Worm (Caenorhabditis elegans): ENCODE data around the gene F45E12.6.

F45E12.6 gene

DNA sequence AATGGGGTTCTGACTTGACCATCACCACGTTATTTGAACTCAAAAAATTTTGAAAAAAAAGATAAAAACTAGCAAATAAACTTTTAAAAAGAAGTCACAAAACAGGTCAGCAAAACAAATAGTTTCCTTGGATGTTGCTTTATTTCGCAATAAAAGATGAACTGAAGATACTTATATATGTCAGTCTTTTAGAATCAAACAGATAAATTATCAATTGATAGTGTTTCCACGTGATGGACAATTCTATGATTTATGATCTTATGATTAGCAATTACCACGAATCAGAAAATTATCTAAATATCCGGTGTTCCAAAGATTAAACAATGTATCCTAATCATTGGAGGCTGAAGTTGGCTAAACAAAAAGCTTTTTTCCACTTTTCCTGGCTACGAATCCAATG, 26.3 kb downstream of the F45E12.6 start (continued):
- TF ChIP-seq lin-11 (tag; optimal IDR thresholded peaks at IDR 0.05), result no peak
- TF ChIP-seq ztf-11 (tag; optimal IDR thresholded peaks at IDR 0.05), result no peak
- TF ChIP-seq nhr-129 (tag; optimal IDR thresholded peaks at IDR 0.05), result peak; percentile 3
- TF ChIP-seq skn-1 (tag; optimal IDR thresholded peaks at IDR 0.05), result no peak
- TF ChIP-seq snpc-4 (tag; optimal IDR thresholded peaks at IDR 0.05), result no peak
- TF ChIP-seq unc-62 (GFP tag; optimal IDR thresholded peaks at IDR 0.05), result peak; percentile 41
- no peak for TF ChIP-seq nhr-11 (tag; optimal IDR thresholded peaks at IDR 0.05)
- TF ChIP-seq ama-1 (optimal IDR thresholded peaks at IDR 0.05), result no peak
- no peak for TF ChIP-seq nhr-77 (tag; optimal IDR thresholded peaks at IDR 0.05)
- TF ChIP-seq sma-9 (GFP tag; optimal IDR thresholded peaks at IDR 0.05), result peak; percentile 29
- no peak for TF ChIP-seq sma-9 (tag; optimal IDR thresholded peaks at IDR 0.05)
- TF ChIP-seq blmp-1 (tag; optimal IDR thresholded peaks at IDR 0.05; ENCODE audit: insufficient read depth), result peak; percentile 69

DNA sequence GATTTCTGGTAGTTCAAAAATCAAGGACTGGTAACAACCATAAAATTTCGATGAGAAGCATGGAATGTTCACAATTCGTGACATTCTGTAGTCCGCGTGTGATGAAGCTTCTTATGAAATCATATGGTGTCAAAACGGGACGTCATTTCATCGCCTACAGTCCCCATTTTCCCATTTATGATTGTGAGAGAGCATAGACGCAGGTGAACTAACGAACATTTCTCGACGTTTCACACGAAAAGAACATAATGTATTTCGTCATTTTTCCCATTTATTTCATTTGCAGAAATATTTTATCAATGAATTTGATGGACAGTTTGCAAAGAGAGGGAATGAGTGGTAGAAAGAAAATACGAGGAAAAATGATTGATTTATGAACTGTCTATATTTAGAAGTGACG, 26.8 kb downstream of the F45E12.6 start:
- TF ChIP-seq fos-1 (tag; optimal IDR thresholded peaks at IDR 0.05), result peak; percentile 61
- TF ChIP-seq Y55F3AM.14 (GFP tag; optimal IDR thresholded peaks at IDR 0.05), result no peak
- peak; percentile 3 for TF ChIP-seq sma-9 (GFP tag; optimal IDR thresholded peaks at IDR 0.05)
- no peak for TF ChIP-seq sma-9 (tag; optimal IDR thresholded peaks at IDR 0.05)
- peak; percentile 14 for TF ChIP-seq crh-2 (tag; optimal IDR thresholded peaks at IDR 0.05)

DNA sequence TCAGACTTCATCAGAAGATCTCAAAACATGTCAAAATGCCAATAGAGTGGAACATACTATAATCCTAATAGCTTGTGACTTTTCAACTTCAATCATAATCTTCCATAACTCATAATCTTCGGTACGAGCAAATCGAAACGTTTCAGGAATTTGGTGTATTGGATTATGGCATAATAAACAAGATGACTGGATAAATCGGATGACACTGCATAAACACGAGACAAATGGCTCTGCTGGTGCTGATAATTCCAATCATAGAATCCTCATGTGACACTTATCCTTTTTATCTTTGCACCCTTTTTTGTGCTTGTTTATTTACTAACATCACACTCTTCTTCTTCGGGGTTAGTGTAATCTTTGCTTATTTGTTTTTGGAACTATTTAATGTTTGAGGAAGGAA, 30.9 kb downstream of the F45E12.6 start:
- TF ChIP-seq ztf-4 (tag; optimal IDR thresholded peaks at IDR 0.05) (no peak), sma-9 (GFP tag; optimal IDR thresholded peaks at IDR 0.05) (peak; percentile 4), sma-9 (tag; optimal IDR thresholded peaks at IDR 0.05) (no peak)

DNA sequence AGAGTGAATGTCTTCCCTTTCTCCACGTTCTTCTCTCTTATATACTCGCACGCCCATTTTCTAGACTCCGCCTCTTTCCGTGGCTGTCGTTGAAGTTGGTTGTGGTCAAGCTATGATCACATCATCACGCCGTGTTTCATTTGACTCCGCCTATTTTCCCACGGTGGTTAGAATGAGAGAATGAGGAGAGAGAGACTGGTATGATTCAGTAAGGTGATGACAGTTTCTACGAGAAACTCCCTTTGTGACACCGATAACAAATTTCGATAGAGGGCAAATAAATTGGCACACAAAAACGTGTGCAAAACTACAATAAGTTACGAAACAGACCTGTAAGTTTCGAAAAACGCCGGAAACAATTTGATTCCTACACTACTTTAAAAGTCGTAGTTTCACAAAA, 33.4 kb downstream of the F45E12.6 start:
- TF ChIP-seq nhr-129 (tag; optimal IDR thresholded peaks at IDR 0.05) (peak; percentile 15), blmp-1 (tag; optimal IDR thresholded peaks at IDR 0.05; ENCODE audit: insufficient read depth) (peak; percentile 18), alr-1 (tag; optimal IDR thresholded peaks at IDR 0.05) (no peak), mdl-1 (tag; optimal IDR thresholded peaks at IDR 0.05) (peak in 1 of 2 experiments; percentile 7), aly-2 (tag; optimal IDR thresholded peaks at IDR 0.05) (no peak), sma-9 (GFP tag; optimal IDR thresholded peaks at IDR 0.05) (peak; percentile 23), sma-9 (tag; optimal IDR thresholded peaks at IDR 0.05) (no peak), fos-1 (tag; optimal IDR thresholded peaks at IDR 0.05) (peak; percentile 86)

DNA sequence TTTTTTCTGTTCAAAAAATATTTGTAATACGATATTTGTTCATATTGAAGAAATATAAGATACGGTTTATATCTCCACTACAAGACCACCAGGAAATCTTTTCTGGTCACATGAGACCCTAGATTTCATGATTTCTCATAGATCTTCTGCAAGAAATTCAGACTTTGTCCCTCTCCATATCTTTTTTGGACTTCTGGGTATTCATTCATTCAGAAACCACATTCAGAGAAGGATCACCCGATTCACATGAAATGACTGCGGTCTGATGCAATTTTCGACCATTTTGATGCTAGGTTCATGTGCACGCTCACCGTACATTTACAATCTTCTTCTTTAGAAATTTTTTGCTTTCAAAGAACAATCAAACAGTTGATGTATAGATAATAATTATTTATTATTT, 34.2 kb downstream of the F45E12.6 start:
- TF ChIP-seq nhr-21 (tag; optimal IDR thresholded peaks at IDR 0.05), result peak; percentile 77
- peak; percentile 42 for TF ChIP-seq nhr-129 (tag; optimal IDR thresholded peaks at IDR 0.05)
- TF ChIP-seq gmeb-1 (tag; optimal IDR thresholded peaks at IDR 0.05), result no peak
- TF ChIP-seq sma-9 (GFP tag; optimal IDR thresholded peaks at IDR 0.05), result peak; percentile 63
- TF ChIP-seq sma-9 (tag; optimal IDR thresholded peaks at IDR 0.05), result no peak
- TF ChIP-seq fos-1 (tag; optimal IDR thresholded peaks at IDR 0.05), result peak; percentile 22

DNA sequence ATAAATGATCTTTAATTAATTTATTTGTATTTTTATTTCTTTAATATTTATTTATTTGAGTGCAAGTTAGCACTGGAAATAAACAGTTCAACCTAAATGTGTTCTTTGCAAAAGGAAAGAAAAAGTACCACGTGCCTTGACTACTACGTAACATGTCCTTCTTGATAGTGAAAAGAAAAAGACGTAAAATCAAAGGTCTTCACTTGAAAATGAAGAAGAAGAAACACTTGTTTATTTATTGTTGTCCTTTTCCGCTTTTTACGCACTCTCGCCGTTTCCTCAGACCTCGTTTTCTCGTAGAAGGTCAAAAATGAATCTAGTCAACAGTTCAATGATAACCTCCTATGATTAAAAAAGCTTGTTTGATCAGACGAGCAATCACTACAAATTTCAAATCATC, 36.1 kb downstream of the F45E12.6 start:
- TF ChIP-seq fos-1 (tag; optimal IDR thresholded peaks at IDR 0.05) (peak; percentile 15), R02D3.7 (tag; optimal IDR thresholded peaks at IDR 0.05) (no peak), ZK546.5 (tag; optimal IDR thresholded peaks at IDR 0.05) (no peak), lsy-2 (tag; optimal IDR thresholded peaks at IDR 0.05) (peak in 1 of 2 experiments; percentile 2), peb-1 (tag; optimal IDR thresholded peaks at IDR 0.05) (no peak), unc-39 (tag; optimal IDR thresholded peaks at IDR 0.05) (no peak), sma-3 (GFP tag; optimal IDR thresholded peaks at IDR 0.05) (peak; percentile 19), sma-9 (GFP tag; optimal IDR thresholded peaks at IDR 0.05) (peak; percentile 84), sma-9 (tag; optimal IDR thresholded peaks at IDR 0.05) (no peak), mab-5 (tag; optimal IDR thresholded peaks at IDR 0.05) (no peak), ztf-1 (GFP tag; conservative IDR thresholded peaks at IDR 0.05) (no peak), zag-1 (tag; optimal IDR thresholded peaks at IDR 0.05) (no peak), elt-1 (tag; optimal IDR thresholded peaks at IDR 0.05) (no peak), nhr-23 (tag; optimal IDR thresholded peaks at IDR 0.05) (no peak), nhr-25 (tag; optimal IDR thresholded peaks at IDR 0.05) (peak; percentile 70), nhr-21 (tag; optimal IDR thresholded peaks at IDR 0.05) (peak; percentile 68), ceh-16 (tag; optimal IDR thresholded peaks at IDR 0.05) (no peak), mdl-1 (tag; optimal IDR thresholded peaks at IDR 0.05) (peak in 1 of 2 experiments; percentile 27), lin-11 (tag; optimal IDR thresholded peaks at IDR 0.05) (no peak), blmp-1 (tag; optimal IDR thresholded peaks at IDR 0.05; ENCODE audit: insufficient read depth) (peak; percentile 69), crh-2 (tag; optimal IDR thresholded peaks at IDR 0.05) (peak; percentile 52)

All from whole organism, L2 larva.